Fruit fly (Drosophila melanogaster) whole organism, adult: ENCODE data around the gene Rad60.

Source experiments
- CG7101 ChIP-seq: fragments of 200-800 bp; sonication (Bioruptor generic); optimal IDR thresholded peaks from 2 replicates; lab custom pipeline; 2018; ENCODE audit warnings: missing biosample characterization, mild to moderate bottlenecking, missing genetic modification characterization, moderate library complexity
- Mnt ChIP-seq: fragments of 200-800 bp; sonication (Bioruptor generic); optimal IDR thresholded peaks from 2 replicates; lab custom pipeline; 2016; ENCODE audit warnings: missing biosample characterization, mild to moderate bottlenecking, missing genetic modification characterization
- cic ChIP-seq: fragments of 200-800 bp; sonication (Bioruptor generic); optimal IDR thresholded peaks from 2 replicates; lab custom pipeline; 2017; ENCODE audit warnings: missing biosample characterization, mild to moderate bottlenecking, missing genetic modification characterization, moderate library complexity

- TF ChIP-seq Mnt: peak; percentile 64
- peak; percentile 50 for TF ChIP-seq cic
- TF ChIP-seq CG7101 (tag; lab: Kevin White, UChicago): no peak
These were observed 29.6 kb downstream of the Rad60 start for dm6 chr3R:23221680-23222148.
